Fruit fly (Drosophila melanogaster) whole organism, embryonic: ENCODE results near the gene Cap-D3.

Experiments
- Atf6 ChIP-seq: fragments of 200-800 bp; sonication (Bioruptor generic); IDR thresholded peaks from 2 replicates; pipeline ENCODE4 v1.3.6; 2022; ENCODE audit warnings: missing biosample characterization, missing genetic modification characterization
- Awh ChIP-seq: fragments of 200-800 bp; sonication (Bioruptor generic); IDR thresholded peaks from 2 replicates; pipeline ENCODE4, ENCODE4 v1.3.6; 2022; ENCODE audit warnings: missing biosample characterization, missing genetic modification characterization
- BEAF-32 ChIP-seq: fragments of 200-800 bp; sonication (Bioruptor generic); optimal IDR thresholded peaks from 3 replicates; lab custom pipeline; 2017; ENCODE audit warnings: missing biosample characterization, missing genetic modification characterization, mild to moderate bottlenecking, moderate library complexity, missing genetic modification reagents
- Bgb ChIP-seq: fragments of 200-800 bp; sonication (Bioruptor generic); IDR thresholded peaks from 2 replicates; pipeline ENCODE4 v1.3.6; 2022; ENCODE audit warnings: missing biosample characterization, missing genetic modification characterization; ENCODE audit not compliant: partially characterized antibody
- Blimp-1 ChIP-seq: fragments of 200-800 bp; sonication (Bioruptor generic); optimal IDR thresholded peaks from 3 replicates; lab custom pipeline; 2018; ENCODE audit warnings: missing biosample characterization, missing genetic modification characterization, mild to moderate bottlenecking, moderate library complexity, missing genetic modification reagents
- Bteb2 ChIP-seq: fragments of 200-800 bp; sonication (Bioruptor generic); optimal IDR thresholded peaks from 2 replicates; lab custom pipeline; 2016; ENCODE audit warnings: missing biosample characterization, missing genetic modification characterization
- CG11085 ChIP-seq: fragments of 200-800 bp; sonication (Bioruptor generic); IDR thresholded peaks from 2 replicates; pipeline ENCODE4 v1.3.6; 2022; ENCODE audit warnings: missing biosample characterization, missing genetic modification characterization
- CG12391 ChIP-seq: fragments of 200-800 bp; sonication (Bioruptor generic); optimal IDR thresholded peaks from 3 replicates; lab custom pipeline; 2018; ENCODE audit warnings: missing biosample characterization, mild to moderate bottlenecking, missing genetic modification characterization, moderate library complexity
- CG13775 ChIP-seq: fragments of 200-800 bp; sonication (Bioruptor generic); optimal IDR thresholded peaks from 3 replicates; lab custom pipeline; 2017; ENCODE audit warnings: missing biosample characterization, mild to moderate bottlenecking, missing genetic modification characterization
- CG14710 ChIP-seq: fragments of 200-800 bp; sonication (Bioruptor generic); optimal IDR thresholded peaks from 3 replicates; lab custom pipeline; 2019; ENCODE audit warnings: missing biosample characterization, mild to moderate bottlenecking, missing genetic modification characterization, moderate library complexity
- CG17186 ChIP-seq: fragments of 200-800 bp; sonication (Bioruptor generic); optimal IDR thresholded peaks from 3 replicates; lab custom pipeline; 2017; ENCODE audit warnings: missing biosample characterization, missing genetic modification reagents, missing genetic modification characterization
- CG2875 ChIP-seq: fragments of 200-800 bp; sonication (Bioruptor generic); optimal IDR thresholded peaks from 2 replicates; lab custom pipeline; 2017; ENCODE audit warnings: missing biosample characterization, mild to moderate bottlenecking, missing genetic modification characterization, missing genetic modification reagents
- CG31224 ChIP-seq: fragments of 200-800 bp; sonication (Bioruptor generic); IDR thresholded peaks from 2 replicates; pipeline ENCODE4 v1.3.6; 2022; ENCODE audit warnings: missing biosample characterization, missing genetic modification characterization
- CG31388 ChIP-seq: fragments of 200-800 bp; sonication (Bioruptor generic); optimal IDR thresholded peaks from 2 replicates; lab custom pipeline; 2016; ENCODE audit warnings: missing biosample characterization, missing genetic modification characterization
- CG32772 ChIP-seq: fragments of 200-800 bp; sonication (Bioruptor generic); IDR thresholded peaks from 2 replicates; pipeline ENCODE4 v1.3.6; 2022; ENCODE audit warnings: missing biosample characterization, missing genetic modification characterization
- CG3407 ChIP-seq: fragments of 200-800 bp; sonication (Bioruptor generic); optimal IDR thresholded peaks from 2 replicates; lab custom pipeline; 2018; ENCODE audit warnings: missing biosample characterization, mild to moderate bottlenecking, missing genetic modification characterization
- CG4820 ChIP-seq: fragments of 200-800 bp; sonication (Bioruptor generic); optimal IDR thresholded peaks from 3 replicates; lab custom pipeline; 2016; ENCODE audit warnings: missing biosample characterization, missing genetic modification characterization
- CG6272 ChIP-seq: fragments of 200-800 bp; sonication (Bioruptor generic); IDR thresholded peaks from 2 replicates; pipeline ENCODE4 v1.3.6; 2022; ENCODE audit warnings: missing biosample characterization, missing genetic modification characterization
- CG7357 ChIP-seq: fragments of 200-800 bp; sonication (Bioruptor generic); IDR thresholded peaks from 3 replicates; pipeline ENCODE4 v1.3.6; 2022; ENCODE audit warnings: missing biosample characterization, missing genetic modification characterization
- CG7839 ChIP-seq: fragments of 200-800 bp; sonication (Bioruptor generic); optimal IDR thresholded peaks from 3 replicates; lab custom pipeline; 2018; ENCODE audit warnings: missing biosample characterization, mild to moderate bottlenecking, missing genetic modification characterization, moderate library complexity
- CG8388 ChIP-seq: fragments of 200-800 bp; sonication (Bioruptor generic); optimal IDR thresholded peaks from 2 replicates; lab custom pipeline; 2019; ENCODE audit warnings: missing biosample characterization, mild to moderate bottlenecking, missing genetic modification characterization, moderate library complexity
- CG8924 ChIP-seq: fragments of 200-800 bp; optimal IDR thresholded peaks from 3 replicates; lab custom pipeline; 2019; ENCODE audit warnings: missing biosample characterization, mild to moderate bottlenecking, missing genetic modification characterization, moderate library complexity
- Chrac-16 ChIP-seq: fragments of 200-800 bp; sonication (Bioruptor generic); optimal IDR thresholded peaks from 3 replicates; lab custom pipeline; 2016; ENCODE audit warnings: missing biosample characterization, missing genetic modification characterization
- D ChIP-seq, 2 experiments: fragments of 200-800 bp in 1 of 2; fragments of >200 bp in 1 of 2; sonication (Bioruptor generic) in 1 of 2; optimal IDR thresholded peaks; 2 replicates in 1 of 2; 3 replicates in 1 of 2; lab custom pipeline; 2017; ENCODE audit warnings: mild to moderate bottlenecking in 1 of 2, missing biosample characterization in 1 of 2, missing genetic modification characterization in 1 of 2, missing genetic modification reagents in 1 of 2
- Doc2 ChIP-seq: fragments of 200-800 bp; sonication (Bioruptor generic); IDR thresholded peaks from 2 replicates; pipeline ENCODE4 v1.3.6; 2022; ENCODE audit warnings: missing biosample characterization, missing genetic modification characterization
- Gug ChIP-seq: fragments of 200-800 bp; sonication (Bioruptor generic); IDR thresholded peaks from 4 replicates; pipeline ENCODE4 v1.3.6; 2022; ENCODE audit warnings: missing biosample characterization, missing genetic modification characterization
- HLH4C ChIP-seq: fragments of 200-800 bp; sonication (Bioruptor generic); IDR thresholded peaks from 3 replicates; pipeline ENCODE4 v1.3.6; 2022; ENCODE audit warnings: missing biosample characterization, missing genetic modification characterization; ENCODE audit not compliant: partially characterized antibody
- HLH54F ChIP-seq: fragments of 200-800 bp; sonication (Bioruptor generic); optimal IDR thresholded peaks from 3 replicates; lab custom pipeline; 2016; ENCODE audit warnings: missing biosample characterization, missing genetic modification characterization
- Hr51 ChIP-seq, 2 experiments: fragments of 200-800 bp; sonication (Bioruptor generic); optimal IDR thresholded peaks; 2 replicates in 1 of 2; 3 replicates in 1 of 2; lab custom pipeline; 2016 to 2018; ENCODE audit warnings: missing biosample characterization in 2 of 2, missing genetic modification characterization in 2 of 2, mild to moderate bottlenecking in 1 of 2, moderate library complexity in 1 of 2
- NC2β ChIP-seq: fragments of 200-800 bp; sonication (Bioruptor generic); optimal IDR thresholded peaks from 2 replicates; lab custom pipeline; 2016; ENCODE audit warnings: missing biosample characterization, missing genetic modification characterization
- Spps ChIP-seq: fragments of 200-800 bp; sonication (Bioruptor generic); optimal IDR thresholded peaks from 2 replicates; lab custom pipeline; 2018; ENCODE audit warnings: missing biosample characterization, mild to moderate bottlenecking, missing genetic modification characterization
- Xrp1 ChIP-seq: fragments of 200-800 bp; sonication (Bioruptor generic); IDR thresholded peaks from 2 replicates; pipeline ENCODE4 v1.3.6; 2022; ENCODE audit warnings: missing biosample characterization, missing genetic modification characterization
- az2 ChIP-seq: fragments of 200-800 bp; sonication (Bioruptor generic); optimal IDR thresholded peaks from 3 replicates; lab custom pipeline; 2016; ENCODE audit warnings: missing biosample characterization, missing genetic modification characterization
- chn ChIP-seq: fragments of 200-800 bp; sonication (Bioruptor generic); optimal IDR thresholded peaks from 2 replicates; lab custom pipeline; 2016; ENCODE audit warnings: missing biosample characterization, missing genetic modification characterization
- corto ChIP-seq: fragments of 200-800 bp; sonication (Bioruptor generic); optimal IDR thresholded peaks from 2 replicates; lab custom pipeline; 2016; ENCODE audit warnings: missing biosample characterization, mild to moderate bottlenecking, missing genetic modification characterization, moderate library complexity
- dan ChIP-seq: fragments of 200-800 bp; sonication (Bioruptor generic); IDR thresholded peaks from 2 replicates; pipeline ENCODE4 v1.3.6; 2022; ENCODE audit warnings: missing biosample characterization, missing genetic modification characterization
- esg ChIP-seq: fragments of 200-800 bp; sonication (Bioruptor generic); conservative IDR thresholded peaks from 2 replicates; pipeline ENCODE4 v1.3.6; 2022; ENCODE audit warnings: missing biosample characterization, missing genetic modification characterization
- eyg ChIP-seq: fragments of 200-800 bp; sonication (Bioruptor generic); optimal IDR thresholded peaks from 3 replicates; lab custom pipeline; 2016; ENCODE audit warnings: missing biosample characterization, missing genetic modification characterization
- fd96Cb ChIP-seq: fragments of 200-800 bp; sonication (Bioruptor generic); optimal IDR thresholded peaks from 2 replicates; lab custom pipeline; 2018; ENCODE audit warnings: missing biosample characterization, mild to moderate bottlenecking, missing genetic modification characterization, moderate library complexity
- insv ChIP-seq, 2 experiments: fragments of 200-800 bp; sonication (Bioruptor generic); optimal IDR thresholded peaks; 3 replicates each; lab custom pipeline; 2016 to 2018; ENCODE audit warnings: missing biosample characterization in 2 of 2, missing genetic modification characterization in 2 of 2
- mam ChIP-seq: fragments of 200-800 bp; sonication (Bioruptor generic); optimal IDR thresholded peaks from 3 replicates; lab custom pipeline; 2016; ENCODE audit warnings: missing biosample characterization, missing genetic modification characterization
- otp ChIP-seq: fragments of 200-800 bp; sonication (Bioruptor generic); IDR thresholded peaks from 3 replicates; pipeline ENCODE4, ENCODE4 v1.3.6; 2022; ENCODE audit warnings: missing biosample characterization, missing genetic modification characterization
- peb ChIP-seq: fragments of 200-800 bp; sonication (Bioruptor generic); IDR thresholded peaks from 2 replicates; pipeline ENCODE4 v1.3.6; 2022; ENCODE audit warnings: missing biosample characterization, missing genetic modification characterization
- pita ChIP-seq: fragments of 200-800 bp; sonication (Bioruptor generic); optimal IDR thresholded peaks from 2 replicates; lab custom pipeline; 2017; ENCODE audit warnings: missing biosample characterization, mild to moderate bottlenecking, missing genetic modification characterization
- ro ChIP-seq: fragments of 200-800 bp; sonication (Bioruptor generic); IDR thresholded peaks from 2 replicates; pipeline ENCODE4 v1.3.6; 2022; ENCODE audit warnings: missing biosample characterization, missing genetic modification characterization
- sd ChIP-seq: fragments of 200-800 bp; sonication (Bioruptor generic); optimal IDR thresholded peaks from 3 replicates; lab custom pipeline; 2018; ENCODE audit warnings: missing biosample characterization, mild to moderate bottlenecking, missing genetic modification characterization, moderate library complexity
- sens ChIP-seq: fragments of 200-800 bp; sonication (Bioruptor generic); peaks from one replicate; lab custom pipeline; 2016; ENCODE audit warnings: missing biosample characterization, missing genetic modification characterization
- tin ChIP-seq: fragments of 200-800 bp; sonication (Bioruptor generic); optimal IDR thresholded peaks from 3 replicates; lab custom pipeline; 2016; ENCODE audit warnings: missing biosample characterization, missing genetic modification characterization
- ttk ChIP-seq: fragments of 200-800 bp; sonication (Bioruptor generic); IDR thresholded peaks from 2 replicates; pipeline ENCODE4 v2.1.2; 2022; ENCODE audit warnings: missing biosample characterization, missing genetic modification characterization
- z ChIP-seq: fragments of 200-800 bp; sonication (Bioruptor generic); IDR thresholded peaks from 3 replicates; pipeline ENCODE4 v1.3.6; 2022; ENCODE audit warnings: missing biosample characterization, missing genetic modification characterization
- zfh1 ChIP-seq: fragments of 200-800 bp; sonication (Bioruptor generic); IDR thresholded peaks from 3 replicates; pipeline ENCODE4 v1.3.6; 2022; ENCODE audit warnings: missing biosample characterization, missing genetic modification characterization

The Cap-D3 gene

DNA sequence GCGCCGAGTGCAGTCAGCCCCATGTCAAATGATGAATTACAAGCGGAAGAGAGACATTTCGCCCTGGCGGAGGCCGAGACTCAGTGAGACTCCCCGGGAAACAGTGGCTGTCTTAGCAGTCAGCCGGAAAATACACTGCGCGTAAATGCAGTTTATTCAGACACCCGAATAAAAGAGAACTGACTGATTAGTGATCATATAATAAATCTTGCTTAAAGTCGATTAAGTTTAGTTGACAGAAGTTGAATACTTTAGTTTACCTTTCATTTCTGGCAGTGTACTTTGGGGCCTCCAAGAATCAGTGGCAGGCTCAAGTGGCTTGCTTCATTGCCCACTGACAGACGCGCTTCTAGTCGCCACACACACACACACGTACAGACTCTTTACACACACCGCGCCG, 34.5 kb upstream of the Cap-D3 start (continued):
- TF ChIP-seq HLH4C (GFP tag; lab: Robert Waterston, UW) (no peak), CG17186 (GFP tag; lab: Kevin White, UChicago) (no peak), Gug (GFP tag; lab: Robert Waterston, UW) (no peak), esg (GFP tag; lab: Robert Waterston, UW) (peak; percentile 15; the same call in 1 of the 2 replicates), CG8924 (no peak), CG14710 (tag; lab: Kevin White, UChicago) (peak; percentile 24), CG8388 (GFP tag; lab: Kevin White, UChicago) (peak; percentile 4), z (GFP tag; lab: Robert Waterston, UW) (peak; percentile 31; the same call in 1 of the 3 replicates), CG31388 (GFP tag; lab: Kevin White, UChicago) (no peak), mam (GFP tag; lab: Kevin White, UChicago) (no peak), CG7839 (tag; lab: Kevin White, UChicago) (peak; percentile 21), ttk (0 out of 2 replicates have a peak, but pooled peaks have one; percentile 18), otp (0 out of 3 replicates have a peak, but pooled peaks have one; percentile 34), Xrp1 (GFP tag; lab: Robert Waterston, UW) (peak; percentile 57; the same call in 1 of the 2 replicates), Awh (no peak), CG32772 (GFP tag; lab: Robert Waterston, UW) (no peak), ro (GFP tag; lab: Robert Waterston, UW) (no peak), pita (GFP tag; lab: Kevin White, UChicago) (no peak), CG11085 (GFP tag; lab: Robert Waterston, UW) (no peak), BEAF-32 (GFP tag; lab: Kevin White, UChicago) (no peak), Hr51 (GFP tag; optimal IDR thresholded peaks at IDR 0.05; lab: Kevin White, UChicago) (peak in 1 of 2 experiments; percentile 2), sd (no peak), CG2875 (no peak), HLH54F (GFP tag; lab: Kevin White, UChicago) (no peak), insv (GFP tag; optimal IDR thresholded peaks at IDR 0.05; lab: Kevin White, UChicago) (no peak), CG12391 (tag; lab: Kevin White, UChicago) (peak; percentile 26), CG4820 (GFP tag; lab: Kevin White, UChicago) (peak; percentile 0), Bgb (GFP tag; lab: Robert Waterston, UW) (no peak), Chrac-16 (GFP tag; lab: Kevin White, UChicago) (peak; percentile 31), tin (peak; percentile 45), sens (GFP tag; lab: Kevin White, UChicago) (peak; percentile 87), Blimp-1 (GFP tag; lab: Kevin White, UChicago) (peak; percentile 11), chn (GFP tag; lab: Kevin White, UChicago) (peak; percentile 27), NC2β (GFP tag; lab: Kevin White, UChicago) (peak; percentile 5), D (optimal IDR thresholded peaks at IDR 0.05; lab: Kevin White, UChicago) (no peak), D (GFP tag; optimal IDR thresholded peaks at IDR 0.05; lab: Kevin White, UChicago) (peak; percentile 9), CG3407 (GFP tag; lab: Kevin White, UChicago) (no peak), zfh1 (GFP tag; lab: Robert Waterston, UW) (peak; percentile 74; the same call in 2 of the 3 replicates), CG31224 (no peak), corto (GFP tag; lab: Kevin White, UChicago) (no peak), Spps (tag; lab: Kevin White, UChicago) (peak; percentile 9), CG6272 (no peak), Bteb2 (no peak), fd96Cb (peak; percentile 10), eyg (no peak), Atf6 (GFP tag; lab: Robert Waterston, UW) (no peak), az2 (peak; percentile 15), peb (GFP tag; lab: Robert Waterston, UW) (no peak), dan (GFP tag; lab: Robert Waterston, UW) (peak; percentile 57; the same call in 1 of the 2 replicates), Doc2 (GFP tag; lab: Robert Waterston, UW) (no peak), CG13775 (GFP tag; lab: Kevin White, UChicago) (peak; percentile 24), CG7357 (GFP tag; lab: Robert Waterston, UW) (no peak)
